Worm (Caenorhabditis elegans): ENCODE results near the gene ech-4.

Gene ech-4

DNA sequence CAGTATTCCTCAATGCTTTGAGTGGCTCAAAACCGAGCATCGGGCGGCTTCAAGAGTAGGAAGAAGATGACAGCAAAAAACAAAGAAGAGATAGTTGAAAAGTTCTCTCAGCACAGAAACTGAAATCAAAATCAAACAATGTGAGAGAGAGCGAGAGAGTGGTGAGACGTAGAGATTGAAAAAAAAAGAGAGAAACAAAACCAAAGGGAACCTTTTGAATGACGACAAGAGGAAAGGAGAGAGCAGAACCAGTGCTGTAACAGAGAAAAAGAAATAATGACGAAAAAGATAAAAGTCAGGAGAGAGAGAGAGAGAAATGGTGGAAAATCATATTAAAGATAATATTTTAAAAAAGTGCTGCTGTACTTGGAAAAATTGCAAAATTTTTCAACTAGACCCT, 46.4 kb downstream of the ech-4 start (continued):
- TF ChIP-seq zip-4 (GFP tag; optimal IDR thresholded peaks at IDR 0.05) (no peak), lin-15B (tag; optimal IDR thresholded peaks at IDR 0.05) (no peak), tbx-2 (tag; optimal IDR thresholded peaks at IDR 0.05) (no peak), dsc-1 (tag; optimal IDR thresholded peaks at IDR 0.05) (no peak), lsy-2 (tag; optimal IDR thresholded peaks at IDR 0.05) (peak; percentile 62 to 81), C16A3.4 (tag; optimal IDR thresholded peaks at IDR 0.05) (no peak), ztf-4 (tag; optimal IDR thresholded peaks at IDR 0.05) (peak; percentile 2), lin-39 (tag; optimal IDR thresholded peaks at IDR 0.05) (no peak), dpl-1 (GFP tag; optimal IDR thresholded peaks at IDR 0.05) (peak in 2 of 3 experiments; percentile 3 to 18), rnt-1 (tag; optimal IDR thresholded peaks at IDR 0.05) (peak; percentile 57), egl-13 (tag; optimal IDR thresholded peaks at IDR 0.05) (no peak), skn-1 (tag; optimal IDR thresholded peaks at IDR 0.05) (peak; percentile 15)

DNA sequence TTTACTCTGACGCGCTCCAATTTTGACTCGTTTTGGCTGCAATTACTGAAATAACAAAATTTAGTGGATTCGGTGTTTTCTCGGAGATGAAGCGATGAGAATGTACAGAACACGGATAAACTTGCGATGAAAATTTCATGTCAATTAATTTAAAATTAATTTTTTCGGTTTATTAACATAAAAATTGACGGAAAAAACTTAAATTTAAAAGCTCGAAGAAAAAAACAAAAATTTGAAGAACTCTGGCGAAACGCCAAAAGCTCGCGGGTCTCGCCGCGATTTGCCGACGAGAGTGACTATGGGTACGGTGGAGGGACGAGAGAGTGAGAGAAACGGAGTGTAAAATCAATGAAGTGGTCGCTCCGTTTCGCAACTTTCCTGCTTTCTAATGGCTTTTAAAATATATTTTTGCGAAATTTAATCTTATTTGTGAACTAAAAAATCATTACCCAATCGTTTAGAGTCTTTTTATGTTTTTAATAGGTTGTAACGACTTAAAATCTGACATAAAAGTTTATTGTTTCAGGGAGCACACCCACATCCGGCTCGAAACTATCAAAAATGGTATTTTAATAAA, 47.9 kb downstream of the ech-4 start, which contains the start of the genes gmps-1 and cap-2:
gmps-1 (minus strand) TSS at position 51 of the 577 bp plus-strand sequence.
cap-2 (plus strand) TSS at position 527 of the 577 bp plus-strand sequence.
- TF ChIP-seq unc-130 (tag; optimal IDR thresholded peaks at IDR 0.05), result peak; percentile 89
- peak; percentile 92 for TF ChIP-seq nhr-11 (tag; optimal IDR thresholded peaks at IDR 0.05)
- peak; percentile 95 for TF ChIP-seq lin-13 (GFP tag; optimal IDR thresholded peaks at IDR 0.05)
- peak; percentile 24 for TF ChIP-seq mef-2 (tag; optimal IDR thresholded peaks at IDR 0.05)
- peak; percentile 96 for TF ChIP-seq skn-1 (tag; optimal IDR thresholded peaks at IDR 0.05)
- TF ChIP-seq aha-1 (tag; optimal IDR thresholded peaks at IDR 0.05), result peak; percentile 85
- peak; percentile 94 for TF ChIP-seq C16A3.4 (tag; optimal IDR thresholded peaks at IDR 0.05)
- TF ChIP-seq pag-3 (tag; optimal IDR thresholded peaks at IDR 0.05; ENCODE audit: borderline replicate concordance, insufficient read depth), result no peak
- peak; percentile 76 for TF ChIP-seq nhr-237 (tag; optimal IDR thresholded peaks at IDR 0.05)
- TF ChIP-seq mdl-1 (tag; optimal IDR thresholded peaks at IDR 0.05), result peak in 1 of 2 experiments; percentile 86
- TF ChIP-seq aly-2 (tag; optimal IDR thresholded peaks at IDR 0.05), result peak; percentile 93
- peak; percentile 81 for TF ChIP-seq blmp-1 (tag; optimal IDR thresholded peaks at IDR 0.05)
- peak; percentile 96 for TF ChIP-seq nhr-90 (tag; optimal IDR thresholded peaks at IDR 0.05; ENCODE audit: poor library complexity)
- TF ChIP-seq sptf-1 (tag; optimal IDR thresholded peaks at IDR 0.05), result no peak
- TF ChIP-seq lir-3 (tag; optimal IDR thresholded peaks at IDR 0.05; ENCODE audit: poor library complexity), result peak; percentile 91
- peak; percentile 31 to 64 for TF ChIP-seq egl-27 (tag; optimal IDR thresholded peaks at IDR 0.05)
- peak; percentile 99 for TF ChIP-seq nhr-71 (tag; optimal IDR thresholded peaks at IDR 0.05)
- TF ChIP-seq dpl-1 (GFP tag; optimal IDR thresholded peaks at IDR 0.05), result peak; percentile 83 to 89 (median 87)
- TF ChIP-seq pax-3 (tag; optimal IDR thresholded peaks at IDR 0.05), result peak; percentile 94
- TF ChIP-seq ama-1 (optimal IDR thresholded peaks at IDR 0.05), result peak; percentile 78
- peak; percentile 88 for TF ChIP-seq C34B4.2 (tag; optimal IDR thresholded peaks at IDR 0.05)
- no peak for TF ChIP-seq hlh-4 (tag; optimal IDR thresholded peaks at IDR 0.05)
- TF ChIP-seq efl-3 (GFP tag; optimal IDR thresholded peaks at IDR 0.05), result peak; percentile 92
- TF ChIP-seq fos-1 (tag; optimal IDR thresholded peaks at IDR 0.05), result peak; percentile 93
- peak; percentile 42 to 92 for TF ChIP-seq ztf-11 (tag; optimal IDR thresholded peaks at IDR 0.05)
- peak; percentile 90 for TF ChIP-seq nhr-77 (tag; optimal IDR thresholded peaks at IDR 0.05)
- peak in 4 of 6 experiments; percentile 23 to 86 (median 46) for TF ChIP-seq elt-3 (tag; optimal IDR thresholded peaks at IDR 0.05)
- TF ChIP-seq unc-98 (GFP tag; IDR thresholded peaks at IDR 0.05), result peak; percentile 67; the same call in 1 of the 2 replicates
- peak; percentile 98 for TF ChIP-seq nhr-47 (tag; optimal IDR thresholded peaks at IDR 0.05)
- peak; percentile 95 for TF ChIP-seq grh-1 (GFP tag; IDR thresholded peaks at IDR 0.05)
- peak; percentile 98 for TF ChIP-seq dsc-1 (tag; optimal IDR thresholded peaks at IDR 0.05)
- peak; percentile 97 for TF ChIP-seq lin-39 (tag; optimal IDR thresholded peaks at IDR 0.05)
- peak; percentile 63 for TF ChIP-seq vab-15 (tag; optimal IDR thresholded peaks at IDR 0.05)
- peak; percentile 98 for TF ChIP-seq swsn-7 (tag; optimal IDR thresholded peaks at IDR 0.05)
- TF ChIP-seq alr-1 (tag; optimal IDR thresholded peaks at IDR 0.05; ENCODE audit: borderline replicate concordance), result no peak
- TF ChIP-seq jun-1 (tag; optimal IDR thresholded peaks at IDR 0.05), result peak; percentile 95
- peak; percentile 94 for TF ChIP-seq ceh-8 (GFP tag; optimal IDR thresholded peaks at IDR 0.05)
- peak; percentile 85 for TF ChIP-seq fkh-4 (tag; optimal IDR thresholded peaks at IDR 0.05; ENCODE audit: borderline replicate concordance)
- peak; percentile 96 for TF ChIP-seq ztf-4 (tag; optimal IDR thresholded peaks at IDR 0.05)
- peak; percentile 97 for TF ChIP-seq tbx-2 (tag; optimal IDR thresholded peaks at IDR 0.05)
- TF ChIP-seq ceh-82 (tag; optimal IDR thresholded peaks at IDR 0.05), result peak; percentile 96 to 99 (median 98)
- peak; percentile 71 for TF ChIP-seq F16B12.6 (tag; optimal IDR thresholded peaks at IDR 0.05)
- TF ChIP-seq Y116A8C.19 (tag; optimal IDR thresholded peaks at IDR 0.05; ENCODE audit: borderline replicate concordance), result no peak
